Fruit fly (Drosophila melanogaster): ENCODE measurements around the gene CG9702.

DNA sequence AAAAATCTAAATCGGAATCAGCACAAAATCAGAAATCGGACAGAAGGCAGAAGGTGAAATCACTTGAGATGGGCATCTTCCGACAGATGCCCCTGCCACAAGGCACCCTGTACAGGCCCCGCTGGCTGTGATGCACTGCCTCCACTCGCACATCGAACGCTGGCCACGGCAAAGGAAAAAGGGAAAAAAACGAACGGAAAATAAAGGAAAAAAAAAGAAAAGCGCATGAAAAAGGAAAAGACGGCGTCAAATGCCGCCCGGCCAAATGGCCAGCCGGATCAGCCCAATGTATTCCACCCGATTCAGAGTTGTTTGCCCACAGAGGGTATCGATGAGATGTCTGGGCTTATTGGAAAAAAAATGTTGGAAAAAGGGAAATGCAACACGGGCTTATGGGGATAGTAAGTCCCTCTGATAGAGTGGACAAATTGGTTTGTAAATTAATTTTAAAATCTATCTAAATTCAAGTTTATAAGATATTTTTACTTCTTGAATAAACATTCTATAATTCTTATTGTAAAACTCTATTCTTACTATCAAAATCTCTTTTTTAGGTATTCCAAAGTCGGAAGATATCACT, 48.0 kb upstream of the CG9702 start:
- TF ChIP-seq EcR (GFP tag; optimal IDR thresholded peaks at IDR 0.05) (no peak), pan (optimal IDR thresholded peaks at IDR 0.05) (no peak), usp (GFP tag; optimal IDR thresholded peaks at IDR 0.05) (no peak), psq (optimal IDR thresholded peaks at IDR 0.05) (no peak)
